Fruit fly (Drosophila melanogaster) whole organism, embryonic: ENCODE data around the gene CG11828.

Source experiments
- Bteb2 ChIP-seq: fragments of 200-800 bp; sonication (Bioruptor generic); optimal IDR thresholded peaks from 2 replicates; lab custom pipeline; 2016; ENCODE audit warnings: missing biosample characterization, missing genetic modification characterization
- CG11696 ChIP-seq: fragments of 200-800 bp; sonication (Bioruptor generic); IDR thresholded peaks from 2 replicates; pipeline ENCODE4 v1.3.6; 2022; ENCODE audit warnings: missing biosample characterization, missing genetic modification characterization
- CG11723 ChIP-seq: fragments of 200-800 bp; sonication (Bioruptor generic); optimal IDR thresholded peaks from 2 replicates; lab custom pipeline; 2017; ENCODE audit warnings: missing biosample characterization, mild to moderate bottlenecking, missing genetic modification characterization
- CG12155 ChIP-seq: fragments of 200-800 bp; sonication (Bioruptor generic); optimal IDR thresholded peaks from 3 replicates; lab custom pipeline; 2016; ENCODE audit warnings: missing biosample characterization, missing genetic modification characterization
- CG12219 ChIP-seq: fragments of 200-800 bp; sonication (Bioruptor generic); optimal IDR thresholded peaks from 3 replicates; lab custom pipeline; 2018; ENCODE audit warnings: missing biosample characterization, mild to moderate bottlenecking, missing genetic modification characterization
- CG13287 ChIP-seq: fragments of 200-800 bp; sonication (Bioruptor generic); IDR thresholded peaks from 2 replicates; pipeline ENCODE4 v1.3.6; 2022; ENCODE audit warnings: missing biosample characterization, missing genetic modification characterization; ENCODE audit not compliant: partially characterized antibody
- CG14014 ChIP-seq: fragments of 200-800 bp; sonication (Bioruptor generic); IDR thresholded peaks from 2 replicates; pipeline ENCODE4 v1.3.6; 2022; ENCODE audit warnings: missing biosample characterization, missing genetic modification characterization
- CG14860 ChIP-seq: fragments of 200-800 bp; sonication (Bioruptor generic); IDR thresholded peaks from 3 replicates; pipeline ENCODE4 v1.3.6; 2022; ENCODE audit warnings: missing biosample characterization, missing genetic modification characterization; ENCODE audit not compliant: partially characterized antibody
- CG15696 ChIP-seq: fragments of 200-800 bp; sonication (Bioruptor generic); optimal IDR thresholded peaks from 2 replicates; lab custom pipeline; 2019; ENCODE audit warnings: missing biosample characterization, mild to moderate bottlenecking, missing genetic modification characterization, moderate library complexity
- CG17385 ChIP-seq: fragments of 200-800 bp; sonication (Bioruptor generic); optimal IDR thresholded peaks from 3 replicates; lab custom pipeline; 2018; ENCODE audit warnings: missing biosample characterization, mild to moderate bottlenecking, missing genetic modification characterization
- CG18476 ChIP-seq: fragments of 200-800 bp; sonication (Bioruptor generic); optimal IDR thresholded peaks from 2 replicates; lab custom pipeline; 2016; ENCODE audit warnings: missing biosample characterization, mild to moderate bottlenecking, missing genetic modification characterization
- CG18599 ChIP-seq: fragments of 200-800 bp; sonication (Bioruptor generic); optimal IDR thresholded peaks from 3 replicates; lab custom pipeline; 2017; ENCODE audit warnings: missing biosample characterization, missing genetic modification characterization, mild to moderate bottlenecking, moderate library complexity, missing genetic modification reagents
- CG2678 ChIP-seq: fragments of 200-800 bp; sonication (Bioruptor generic); optimal IDR thresholded peaks from 3 replicates; lab custom pipeline; 2019; ENCODE audit warnings: missing biosample characterization, mild to moderate bottlenecking, missing genetic modification characterization, moderate library complexity
- CG2712 ChIP-seq: fragments of 200-800 bp; optimal IDR thresholded peaks from 3 replicates; lab custom pipeline; 2019; ENCODE audit warnings: missing biosample characterization, mild to moderate bottlenecking, missing genetic modification characterization, moderate library complexity
- CG31365 ChIP-seq: fragments of 200-800 bp; sonication (Bioruptor generic); optimal IDR thresholded peaks from 2 replicates; lab custom pipeline; 2018; ENCODE audit warnings: missing biosample characterization, mild to moderate bottlenecking, missing genetic modification characterization
- CG32532 ChIP-seq: fragments of 200-800 bp; sonication (Bioruptor generic); IDR thresholded peaks from 2 replicates; pipeline ENCODE4 v1.3.6; 2022; ENCODE audit warnings: missing biosample characterization, missing genetic modification characterization
- CG4424 ChIP-seq: fragments of 200-800 bp; sonication (Bioruptor generic); optimal IDR thresholded peaks from 3 replicates; lab custom pipeline; 2016; ENCODE audit warnings: missing biosample characterization, missing genetic modification characterization
- CG4617 ChIP-seq: fragments of 200-800 bp; sonication (Bioruptor generic); optimal IDR thresholded peaks from 3 replicates; lab custom pipeline; 2016; ENCODE audit warnings: missing biosample characterization, missing genetic modification characterization, borderline replicate concordance
- CG5953 ChIP-seq: fragments of 200-800 bp; sonication (Bioruptor generic); IDR thresholded peaks from 2 replicates; pipeline ENCODE4 v1.3.6; 2022; ENCODE audit warnings: missing biosample characterization, missing genetic modification characterization
- CG6272 ChIP-seq: fragments of 200-800 bp; sonication (Bioruptor generic); IDR thresholded peaks from 2 replicates; pipeline ENCODE4 v1.3.6; 2022; ENCODE audit warnings: missing biosample characterization, missing genetic modification characterization
- CG7928 ChIP-seq: fragments of 200-800 bp; sonication (Bioruptor generic); optimal IDR thresholded peaks from 2 replicates; lab custom pipeline; 2017; ENCODE audit warnings: missing biosample characterization, mild to moderate bottlenecking, missing genetic modification characterization
- CG7963 ChIP-seq: fragments of 200-800 bp; sonication (Bioruptor generic); IDR thresholded peaks from 3 replicates; pipeline ENCODE4 v1.3.6; 2022; ENCODE audit warnings: missing biosample characterization, missing genetic modification characterization; ENCODE audit not compliant: partially characterized antibody
- CG7987 ChIP-seq: fragments of 200-800 bp; sonication (Bioruptor generic); optimal IDR thresholded peaks from 2 replicates; lab custom pipeline; 2018; ENCODE audit warnings: missing biosample characterization, mild to moderate bottlenecking, missing genetic modification characterization, moderate library complexity
- CG8478 ChIP-seq: fragments of >200 bp; optimal IDR thresholded peaks from 2 replicates; lab custom pipeline; 2018
- CrebB ChIP-seq: fragments of 200-800 bp; sonication (Bioruptor generic); optimal IDR thresholded peaks from 3 replicates; lab custom pipeline; 2018; ENCODE audit warnings: missing biosample characterization, mild to moderate bottlenecking, missing genetic modification characterization
- D ChIP-seq, 2 experiments: fragments of 200-800 bp in 1 of 2; fragments of >200 bp in 1 of 2; sonication (Bioruptor generic) in 1 of 2; optimal IDR thresholded peaks; 2 replicates in 1 of 2; 3 replicates in 1 of 2; lab custom pipeline; 2017; ENCODE audit warnings: mild to moderate bottlenecking in 1 of 2, missing biosample characterization in 1 of 2, missing genetic modification characterization in 1 of 2, missing genetic modification reagents in 1 of 2
- Dll ChIP-seq: fragments of 200-800 bp; sonication (Bioruptor generic); IDR thresholded peaks from 4 replicates; pipeline ENCODE4 v1.3.6; 2022; ENCODE audit warnings: missing biosample characterization, missing genetic modification characterization; ENCODE audit not compliant: partially characterized antibody
- Fer2 ChIP-seq: fragments of 200-800 bp; sonication (Bioruptor generic); optimal IDR thresholded peaks from 2 replicates; lab custom pipeline; 2018; ENCODE audit warnings: missing biosample characterization, mild to moderate bottlenecking, missing genetic modification characterization, moderate library complexity
- Gsc ChIP-seq: fragments of 200-800 bp; sonication (Bioruptor generic); IDR thresholded peaks from 2 replicates; pipeline ENCODE4 v1.3.6; 2022; ENCODE audit warnings: missing biosample characterization, missing genetic modification characterization
- HLH3B ChIP-seq: fragments of 200-800 bp; sonication (Bioruptor generic); IDR thresholded peaks from 2 replicates; pipeline ENCODE4 v1.3.6; 2022; ENCODE audit warnings: missing biosample characterization, missing genetic modification characterization
- Lim3 ChIP-seq: fragments of 200-800 bp; sonication (Bioruptor generic); IDR thresholded peaks from 2 replicates; pipeline ENCODE4 v1.3.6; 2022; ENCODE audit warnings: missing biosample characterization, missing genetic modification characterization
- Meics ChIP-seq: fragments of 200-800 bp; sonication (Bioruptor generic); optimal IDR thresholded peaks from 2 replicates; lab custom pipeline; 2017; ENCODE audit warnings: missing biosample characterization, mild to moderate bottlenecking, missing genetic modification characterization
- Nf-YB ChIP-seq: fragments of 200-800 bp; sonication (Bioruptor generic); optimal IDR thresholded peaks from 3 replicates; lab custom pipeline; 2019; ENCODE audit warnings: missing biosample characterization, mild to moderate bottlenecking, missing genetic modification characterization, moderate library complexity
- Sin3A ChIP-seq: fragments of >200 bp; optimal IDR thresholded peaks from 2 replicates; lab custom pipeline; 2018
- Spps ChIP-seq: fragments of 200-800 bp; sonication (Bioruptor generic); optimal IDR thresholded peaks from 2 replicates; lab custom pipeline; 2018; ENCODE audit warnings: missing biosample characterization, mild to moderate bottlenecking, missing genetic modification characterization
- Vsx1 ChIP-seq: fragments of 200-800 bp; sonication (Bioruptor generic); optimal IDR thresholded peaks from 2 replicates; lab custom pipeline; 2017; ENCODE audit warnings: missing biosample characterization, mild to moderate bottlenecking, missing genetic modification characterization, missing genetic modification reagents
- bcd ChIP-seq: fragments of 200-800 bp; sonication (Bioruptor generic); optimal IDR thresholded peaks from 2 replicates; lab custom pipeline; 2017; ENCODE audit warnings: missing biosample characterization, mild to moderate bottlenecking, missing genetic modification characterization
- chm ChIP-seq: fragments of 200-800 bp; sonication (Bioruptor generic); IDR thresholded peaks from 2 replicates; pipeline ENCODE4 v1.3.6; 2022; ENCODE audit warnings: missing biosample characterization, missing genetic modification characterization
- ci ChIP-seq: fragments of 200-800 bp; sonication (Bioruptor generic); IDR thresholded peaks from 3 replicates; pipeline ENCODE4 v1.3.6; 2022; ENCODE audit warnings: missing biosample characterization, missing genetic modification characterization
- dmrt99B ChIP-seq: fragments of 200-800 bp; sonication (Bioruptor generic); optimal IDR thresholded peaks from 2 replicates; lab custom pipeline; 2018; ENCODE audit warnings: missing biosample characterization, mild to moderate bottlenecking, missing genetic modification characterization, moderate library complexity
- dpn ChIP-seq, 2 experiments: fragments of 200-800 bp; sonication (Bioruptor generic); optimal IDR thresholded peaks; 3 replicates each; lab custom pipeline; 2016; ENCODE audit warnings: missing biosample characterization in 2 of 2, missing genetic modification characterization in 2 of 2
- exex ChIP-seq: fragments of 200-800 bp; sonication (Bioruptor generic); optimal IDR thresholded peaks from 4 replicates; lab custom pipeline; 2018; ENCODE audit warnings: missing biosample characterization, mild to moderate bottlenecking, missing genetic modification characterization, moderate library complexity
- ftz-f1 ChIP-seq: fragments of 200-800 bp; sonication (Bioruptor generic); optimal IDR thresholded peaks from 2 replicates; lab custom pipeline; 2016; ENCODE audit warnings: missing biosample characterization, missing genetic modification characterization
- kah ChIP-seq: fragments of 200-800 bp; sonication (Bioruptor generic); optimal IDR thresholded peaks from 2 replicates; lab custom pipeline; 2018; ENCODE audit warnings: missing biosample characterization, mild to moderate bottlenecking, missing genetic modification characterization
- lov ChIP-seq, 2 experiments: fragments of 200-800 bp in 1 of 2; fragments of >200 bp in 1 of 2; sonication (Bioruptor generic) in 1 of 2; IDR thresholded peaks in 1 of 2; optimal IDR thresholded peaks in 1 of 2; 2 replicates in 1 of 2; 3 replicates in 1 of 2; pipeline versions ENCODE4 v1.3.6 to Lab custom; 2017 to 2022; ENCODE audit warnings: missing biosample characterization in 1 of 2, missing genetic modification characterization in 1 of 2
- mam ChIP-seq: fragments of 200-800 bp; sonication (Bioruptor generic); optimal IDR thresholded peaks from 3 replicates; lab custom pipeline; 2016; ENCODE audit warnings: missing biosample characterization, missing genetic modification characterization
- phol ChIP-seq: fragments of 200-800 bp; sonication (Bioruptor generic); optimal IDR thresholded peaks from 3 replicates; lab custom pipeline; 2018; ENCODE audit warnings: missing biosample characterization, mild to moderate bottlenecking, missing genetic modification characterization, moderate library complexity
- sisA ChIP-seq: fragments of 200-800 bp; sonication (Bioruptor generic); IDR thresholded peaks from 2 replicates; pipeline ENCODE4 v1.3.6; 2022; ENCODE audit warnings: missing biosample characterization, missing genetic modification characterization
- slbo ChIP-seq: fragments of 200-800 bp; sonication (Bioruptor generic); IDR thresholded peaks from 2 replicates; pipeline ENCODE4 v1.3.6; 2022; ENCODE audit warnings: missing biosample characterization, missing genetic modification characterization
- zf30C ChIP-seq: fragments of 200-800 bp; sonication (Bioruptor generic); optimal IDR thresholded peaks from 3 replicates; lab custom pipeline; 2018; ENCODE audit warnings: missing biosample characterization, mild to moderate bottlenecking, missing genetic modification characterization

The CG11828 gene

dm6 chr3R:28904174-28904573 lies 18.7 kb upstream of the CG11828 start (continued):
- TF ChIP-seq CG14014 (GFP tag; lab: Robert Waterston, UW): 0 out of 2 replicates have a peak, but pooled peaks have one; percentile 38
- TF ChIP-seq CG12155: no peak
- peak; percentile 48 for TF ChIP-seq CG17385 (GFP tag; lab: Kevin White, UChicago)
- TF ChIP-seq Vsx1 (GFP tag; lab: Kevin White, UChicago): no peak
- no peak for TF ChIP-seq CG11723 (GFP tag; lab: Kevin White, UChicago)
- TF ChIP-seq CG6272 (GFP tag; lab: Robert Waterston, UW): no peak
- peak; percentile 4 for TF ChIP-seq CG18599 (GFP tag; lab: Kevin White, UChicago)
- no peak for TF ChIP-seq CG7987 (GFP tag; lab: Kevin White, UChicago)
- no peak for TF ChIP-seq CG11696 (GFP tag; lab: Robert Waterston, UW)
- TF ChIP-seq Sin3A (lab: Kevin White, UChicago): no peak
- TF ChIP-seq CG14860 (GFP tag; lab: Robert Waterston, UW): no peak
- peak; percentile 4 for TF ChIP-seq mam (GFP tag; lab: Kevin White, UChicago)
- TF ChIP-seq sisA (GFP tag; lab: Robert Waterston, UW): peak; percentile 63
- TF ChIP-seq CG7963 (GFP tag; lab: Robert Waterston, UW): no peak
- TF ChIP-seq dmrt99B (tag; lab: Kevin White, UChicago): peak; percentile 73
- peak; percentile 35 for TF ChIP-seq Meics (GFP tag; lab: Kevin White, UChicago)
- TF ChIP-seq CG32532: peak; percentile 29; the same call in 1 of the 2 replicates
- no peak for TF ChIP-seq CG31365 (tag; lab: Kevin White, UChicago)
- no peak for TF ChIP-seq chm
- no peak for TF ChIP-seq Dll (GFP tag; lab: Robert Waterston, UW)
- peak; percentile 44 for TF ChIP-seq CG4424 (GFP tag; lab: Kevin White, UChicago)
- no peak for TF ChIP-seq kah (GFP tag; lab: Kevin White, UChicago)
- peak; percentile 44 for TF ChIP-seq slbo (GFP tag; lab: Robert Waterston, UW)
- no peak for TF ChIP-seq zf30C (GFP tag; lab: Kevin White, UChicago)
- peak; percentile 69 for TF ChIP-seq phol (tag; lab: Kevin White, UChicago)
- no peak for TF ChIP-seq exex (tag; lab: Kevin White, UChicago)
- TF ChIP-seq Nf-YB (GFP tag; lab: Kevin White, UChicago): no peak
- no peak for TF ChIP-seq D (optimal IDR thresholded peaks at IDR 0.05; lab: Kevin White, UChicago)
- peak; percentile 10 for TF ChIP-seq D (GFP tag; optimal IDR thresholded peaks at IDR 0.05; lab: Kevin White, UChicago)
- TF ChIP-seq Gsc: no peak
- TF ChIP-seq CrebB (tag; lab: Kevin White, UChicago): no peak
- no peak for TF ChIP-seq CG8478 (lab: Kevin White, UChicago)
- TF ChIP-seq CG7928 (GFP tag; lab: Kevin White, UChicago): no peak
- no peak for TF ChIP-seq CG15696 (tag; lab: Kevin White, UChicago)
- no peak for TF ChIP-seq Fer2 (tag; lab: Kevin White, UChicago)
- TF ChIP-seq dpn (GFP tag; optimal IDR thresholded peaks at IDR 0.05; lab: Kevin White, UChicago): peak in 1 of 2 experiments; percentile 27
- no peak for TF ChIP-seq CG4617 (GFP tag; lab: Kevin White, UChicago)
- no peak for TF ChIP-seq lov (optimal IDR thresholded peaks at IDR 0.05; lab: Kevin White, UChicago)
- no peak for TF ChIP-seq lov (GFP tag; IDR thresholded peaks at IDR 0.05; lab: Robert Waterston, UW)
- peak; percentile 49 for TF ChIP-seq HLH3B (GFP tag; lab: Robert Waterston, UW)
- TF ChIP-seq CG5953 (GFP tag; lab: Robert Waterston, UW): peak; percentile 54
- peak; percentile 54; the same call in 1 of the 3 replicates for TF ChIP-seq ci (GFP tag; lab: Robert Waterston, UW)
- no peak for TF ChIP-seq Lim3 (GFP tag; lab: Robert Waterston, UW)
- TF ChIP-seq CG12219: peak; percentile 27
- peak; percentile 68 for TF ChIP-seq CG2678
- TF ChIP-seq CG13287 (GFP tag; lab: Robert Waterston, UW): no peak
- no peak for TF ChIP-seq Bteb2
- no peak for TF ChIP-seq Spps (tag; lab: Kevin White, UChicago)
- peak; percentile 59 for TF ChIP-seq CG2712 (tag; lab: Kevin White, UChicago)
- no peak for TF ChIP-seq ftz-f1 (GFP tag; lab: Kevin White, UChicago)
- no peak for TF ChIP-seq CG18476 (GFP tag; lab: Kevin White, UChicago)
- TF ChIP-seq bcd (GFP tag; lab: Kevin White, UChicago): peak; percentile 3
